ENCODE assay signal across 5 fruit fly cellular contexts in genomic region chrX:16385942-16386392, dm6.
TF ChIP-seq lines count a peak whose summit lies in the region.

No protein-coding gene starts in this region.

- no peak for TF ChIP-seq CTCF in whole organism, embryonic (GFP tag; optimal IDR thresholded peaks at IDR 0.05; lab: Kevin White, UChicago)

TF ChIP-seq in whole organism, adult, 20 proteins besides CTCF, POLR2A, EP300 and RAD21:
- TF ChIP-seq toe (GFP tag; optimal IDR thresholded peaks at IDR 0.05; lab: Kevin White, UChicago) (no peak), bab1 (GFP tag; optimal IDR thresholded peaks at IDR 0.05; lab: Kevin White, UChicago) (no peak), Crg-1 (GFP tag; optimal IDR thresholded peaks at IDR 0.05; lab: Kevin White, UChicago) (no peak), Mnt (GFP tag; optimal IDR thresholded peaks at IDR 0.05; lab: Kevin White, UChicago) (no peak), Hr96 (GFP tag; optimal IDR thresholded peaks at IDR 0.05; lab: Kevin White, UChicago) (no peak), ovo (GFP tag; optimal IDR thresholded peaks at IDR 0.05; lab: Kevin White, UChicago) (no peak), CG14711 (tag; optimal IDR thresholded peaks at IDR 0.05; lab: Kevin White, UChicago) (peak; percentile 25), cnc (optimal IDR thresholded peaks at IDR 0.05; lab: Kevin White, UChicago) (no peak), Clk (GFP tag; optimal IDR thresholded peaks at IDR 0.05; lab: Kevin White, UChicago) (no peak), CG12768 (GFP tag; optimal IDR thresholded peaks at IDR 0.05; lab: Kevin White, UChicago) (peak; percentile 53), tj (GFP tag; optimal IDR thresholded peaks at IDR 0.05; lab: Kevin White, UChicago) (peak; percentile 8), CG7101 (tag; optimal IDR thresholded peaks at IDR 0.05; lab: Kevin White, UChicago) (peak; percentile 36), pad (GFP tag; optimal IDR thresholded peaks at IDR 0.05; lab: Kevin White, UChicago) (peak; percentile 8), CG11617 (GFP tag; optimal IDR thresholded peaks at IDR 0.05; lab: Kevin White, UChicago) (peak; percentile 22)
TF ChIP-seq in whole organism, adult: peak in this region for 6.

TF ChIP-seq in whole organism, embryonic, 481 proteins besides CTCF, POLR2A, EP300 and RAD21 (continues in another document):
- TF ChIP-seq CG8944 (GFP tag; optimal IDR thresholded peaks at IDR 0.05; lab: Kevin White, UChicago) (no peak), CG12769 (tag; optimal IDR thresholded peaks at IDR 0.05; lab: Kevin White, UChicago) (no peak), CG33213 (GFP tag; optimal IDR thresholded peaks at IDR 0.05; lab: Kevin White, UChicago) (no peak), CG3065 (GFP tag; optimal IDR thresholded peaks at IDR 0.05; lab: Kevin White, UChicago) (no peak), CG18619 (GFP tag; optimal IDR thresholded peaks at IDR 0.05; lab: Kevin White, UChicago) (peak; percentile 43), tgo (GFP tag; IDR thresholded peaks at IDR 0.05; lab: Robert Waterston, UW) (0 out of 3 replicates have a peak, but pooled peaks have one; percentile 33), CG15514 (GFP tag; optimal IDR thresholded peaks at IDR 0.05; lab: Kevin White, UChicago) (peak; percentile 36), ase (GFP tag; IDR thresholded peaks at IDR 0.05; lab: Robert Waterston, UW) (no peak), Blimp-1 (GFP tag; optimal IDR thresholded peaks at IDR 0.05; lab: Kevin White, UChicago) (no peak), Sry-δ (GFP tag; optimal IDR thresholded peaks at IDR 0.05; lab: Kevin White, UChicago) (no peak), unpg (GFP tag; optimal IDR thresholded peaks at IDR 0.05; lab: Kevin White, UChicago) (peak; percentile 27), Sox100B (GFP tag; optimal IDR thresholded peaks at IDR 0.05; lab: Kevin White, UChicago) (peak; percentile 35), gcm (GFP tag; optimal IDR thresholded peaks at IDR 0.05; lab: Kevin White, UChicago) (peak; percentile 18), onecut (GFP tag; IDR thresholded peaks at IDR 0.05; lab: Robert Waterston, UW) (0 out of 2 replicates have a peak, but pooled peaks have one; percentile 17), Optix (GFP tag; IDR thresholded peaks at IDR 0.05; lab: Robert Waterston, UW) (no peak), CG12942 (GFP tag; optimal IDR thresholded peaks at IDR 0.05; lab: Kevin White, UChicago) (no peak), CG4730 (GFP tag; IDR thresholded peaks at IDR 0.05; lab: Robert Waterston, UW) (no peak), CG4424 (GFP tag; optimal IDR thresholded peaks at IDR 0.05; lab: Kevin White, UChicago) (peak; percentile 44), CG7271 (tag; optimal IDR thresholded peaks at IDR 0.05; lab: Kevin White, UChicago) (no peak), Nf-YC (tag; optimal IDR thresholded peaks at IDR 0.05; lab: Kevin White, UChicago) (peak; percentile 7)

TF ChIP-seq in whole organism, prepupa, 60 proteins besides CTCF, POLR2A, EP300 and RAD21 (continues in another document):
- TF ChIP-seq eg (GFP tag; IDR thresholded peaks at IDR 0.05; lab: Robert Waterston, UW) (peak; percentile 55; the same call in 1 of the 3 replicates), CG3032 (tag; optimal IDR thresholded peaks at IDR 0.05; lab: Kevin White, UChicago) (peak; percentile 32), CG6163 (GFP tag; IDR thresholded peaks at IDR 0.05; lab: Robert Waterston, UW) (no peak), Eip75B (GFP tag; optimal IDR thresholded peaks at IDR 0.05; lab: Kevin White, UChicago) (no peak), Sox14 (GFP tag; optimal IDR thresholded peaks at IDR 0.05; lab: Kevin White, UChicago) (peak; percentile 41), CG10631 (GFP tag; optimal IDR thresholded peaks at IDR 0.05; lab: Kevin White, UChicago) (peak; percentile 53), CG10669 (GFP tag; optimal IDR thresholded peaks at IDR 0.05; lab: Kevin White, UChicago) (peak; percentile 17), Hr38 (GFP tag; optimal IDR thresholded peaks at IDR 0.05; lab: Kevin White, UChicago) (no peak), CG34406 (GFP tag; optimal IDR thresholded peaks at IDR 0.05; lab: Kevin White, UChicago) (peak; percentile 44), salr (GFP tag; optimal IDR thresholded peaks at IDR 0.05; lab: Kevin White, UChicago) (peak in 1 of 2 experiments; percentile 51), ss (GFP tag; optimal IDR thresholded peaks at IDR 0.05; lab: Kevin White, UChicago) (peak; percentile 10 to 33), CG6808 (GFP tag; optimal IDR thresholded peaks at IDR 0.05; lab: Kevin White, UChicago) (no peak), fkh (GFP tag; optimal IDR thresholded peaks at IDR 0.05; lab: Kevin White, UChicago) (peak; percentile 69), Ets21C (GFP tag; optimal IDR thresholded peaks at IDR 0.05; lab: Kevin White, UChicago) (no peak), CG6792 (GFP tag; optimal IDR thresholded peaks at IDR 0.05; lab: Kevin White, UChicago) (peak; percentile 37), CG9139 (GFP tag; optimal IDR thresholded peaks at IDR 0.05; lab: Kevin White, UChicago) (no peak), Hr39 (GFP tag; optimal IDR thresholded peaks at IDR 0.05; lab: Kevin White, UChicago) (peak; percentile 30), CG6854 (GFP tag; optimal IDR thresholded peaks at IDR 0.05; lab: Kevin White, UChicago) (no peak), CG1621 (tag; optimal IDR thresholded peaks at IDR 0.05; lab: Kevin White, UChicago) (no peak), Sox15 (GFP tag; optimal IDR thresholded peaks at IDR 0.05; lab: Kevin White, UChicago) (no peak), CG7368 (GFP tag; optimal IDR thresholded peaks at IDR 0.05; lab: Kevin White, UChicago) (no peak)

TF ChIP-seq in whole organism, pupa, 21 proteins besides CTCF, POLR2A, EP300 and RAD21:
- TF ChIP-seq CG34367 (tag; optimal IDR thresholded peaks at IDR 0.05; lab: Kevin White, UChicago) (peak; percentile 21), CG9948 (tag; optimal IDR thresholded peaks at IDR 0.05; lab: Kevin White, UChicago) (peak; percentile 27), Pif1A (GFP tag; optimal IDR thresholded peaks at IDR 0.05; lab: Kevin White, UChicago) (no peak), D1 (tag; optimal IDR thresholded peaks at IDR 0.05; lab: Kevin White, UChicago) (no peak), Snoo (tag; optimal IDR thresholded peaks at IDR 0.05; lab: Kevin White, UChicago) (peak; percentile 2), CG13204 (GFP tag; optimal IDR thresholded peaks at IDR 0.05; lab: Kevin White, UChicago) (no peak), Ets98B (GFP tag; IDR thresholded peaks at IDR 0.05; lab: Robert Waterston, UW) (no peak), CG32121 (GFP tag; IDR thresholded peaks at IDR 0.05; lab: Robert Waterston, UW) (0 out of 2 replicates have a peak, but pooled peaks have one; percentile 25), CG8159 (tag; optimal IDR thresholded peaks at IDR 0.05; lab: Kevin White, UChicago) (peak; percentile 34), CG12605 (GFP tag; IDR thresholded peaks at IDR 0.05; lab: Robert Waterston, UW) (0 out of 2 replicates have a peak, but pooled peaks have one; percentile 25), Pif1B (GFP tag; optimal IDR thresholded peaks at IDR 0.05; lab: Kevin White, UChicago) (peak; percentile 14), CG10348 (GFP tag; IDR thresholded peaks at IDR 0.05; lab: Robert Waterston, UW) (no peak), CG17806 (tag; optimal IDR thresholded peaks at IDR 0.05; lab: Kevin White, UChicago) (peak; percentile 5), CG15710 (tag; optimal IDR thresholded peaks at IDR 0.05; lab: Kevin White, UChicago) (peak; percentile 20), rn (GFP tag; IDR thresholded peaks at IDR 0.05; lab: Robert Waterston, UW) (no peak), CG8301 (tag; optimal IDR thresholded peaks at IDR 0.05; lab: Kevin White, UChicago) (peak; percentile 45), CG4496 (GFP tag; IDR thresholded peaks at IDR 0.05; lab: Robert Waterston, UW) (peak; percentile 58; the same call in 1 of the 3 replicates), CG14655 (GFP tag; optimal IDR thresholded peaks at IDR 0.05; lab: Kevin White, UChicago) (peak; percentile 66), EcR (GFP tag; optimal IDR thresholded peaks at IDR 0.05; lab: Kevin White, UChicago) (peak; percentile 25), fd96Ca (GFP tag; IDR thresholded peaks at IDR 0.05; lab: Robert Waterston, UW) (0 out of 3 replicates have a peak, but pooled peaks have one; percentile 16), gl (tag; optimal IDR thresholded peaks at IDR 0.05; lab: Kevin White, UChicago) (no peak)

TF ChIP-seq in whole organism, wandering third instar larva, 38 proteins besides CTCF, POLR2A, EP300 and RAD21 (continues in another document):
- TF ChIP-seq Hr78 (GFP tag; optimal IDR thresholded peaks at IDR 0.05; lab: Kevin White, UChicago) (no peak), Vsx2 (GFP tag; optimal IDR thresholded peaks at IDR 0.05; lab: Kevin White, UChicago; ENCODE audit: partially characterized antibody) (no peak), N (GFP tag; optimal IDR thresholded peaks at IDR 0.05; lab: Kevin White, UChicago) (no peak), h (GFP tag; optimal IDR thresholded peaks at IDR 0.05; lab: Kevin White, UChicago) (peak; percentile 71), psq (GFP tag; optimal IDR thresholded peaks at IDR 0.05; lab: Kevin White, UChicago) (peak; percentile 33), CG9705 (GFP tag; optimal IDR thresholded peaks at IDR 0.05; lab: Kevin White, UChicago) (peak; percentile 19), tai (GFP tag; optimal IDR thresholded peaks at IDR 0.05; lab: Kevin White, UChicago) (no peak), Hnf4 (GFP tag; optimal IDR thresholded peaks at IDR 0.05; lab: Kevin White, UChicago) (peak; percentile 15), dl (GFP tag; optimal IDR thresholded peaks at IDR 0.05; lab: Kevin White, UChicago; ENCODE audit: insufficient read depth in 1 of 2, partially characterized antibody in 2 of 2) (no peak), woc (GFP tag; optimal IDR thresholded peaks at IDR 0.05; lab: Kevin White, UChicago) (peak; percentile 31), sage (GFP tag; optimal IDR thresholded peaks at IDR 0.05; lab: Kevin White, UChicago) (no peak), OdsH (GFP tag; optimal IDR thresholded peaks at IDR 0.05; lab: Kevin White, UChicago) (peak; percentile 66), foxo (GFP tag; optimal IDR thresholded peaks at IDR 0.05; lab: Kevin White, UChicago) (peak in 1 of 2 experiments; percentile 61), rgr (GFP tag; optimal IDR thresholded peaks at IDR 0.05; lab: Kevin White, UChicago) (peak; percentile 52), HLH106 (tag; optimal IDR thresholded peaks at IDR 0.05; lab: Kevin White, UChicago) (peak; percentile 53), br (GFP tag; optimal IDR thresholded peaks at IDR 0.05; lab: Kevin White, UChicago) (peak; percentile 43), Hr83 (GFP tag; optimal IDR thresholded peaks at IDR 0.05; lab: Kevin White, UChicago; ENCODE audit: poor library complexity, severe bottlenecking) (peak; percentile 50), Sp1 (GFP tag; optimal IDR thresholded peaks at IDR 0.05; lab: Kevin White, UChicago) (peak; percentile 57), ey (GFP tag; optimal IDR thresholded peaks at IDR 0.05; lab: Kevin White, UChicago) (peak; percentile 49), usp (GFP tag; optimal IDR thresholded peaks at IDR 0.05; lab: Kevin White, UChicago) (no peak), jim (GFP tag; optimal IDR thresholded peaks at IDR 0.05; lab: Kevin White, UChicago) (no peak), fru (GFP tag; optimal IDR thresholded peaks at IDR 0.05; lab: Kevin White, UChicago) (peak; percentile 72), Mio (GFP tag; optimal IDR thresholded peaks at IDR 0.05; lab: Kevin White, UChicago) (no peak), dmrt93B (GFP tag; optimal IDR thresholded peaks at IDR 0.05; lab: Kevin White, UChicago) (peak; percentile 41)
